Fruit fly (Drosophila melanogaster): Measurements from ENCODE around the gene Mpp6.
A peak's percentile ranks its signal among the peaks of the same experiment; 100 is the strongest.

Gene Mpp6

dm6 chr2L:21142972-21143385 is 13.1 kb upstream of the Mpp6 start, which contains the start of gene pths (continued):
- no peak for TF ChIP-seq bcd (GFP tag; optimal IDR thresholded peaks at IDR 0.05)
- no peak for TF ChIP-seq CG3065 (GFP tag; optimal IDR thresholded peaks at IDR 0.05)
- peak; percentile 4 for TF ChIP-seq NC2α (GFP tag; optimal IDR thresholded peaks at IDR 0.05)
- TF ChIP-seq Opbp (GFP tag; IDR thresholded peaks at IDR 0.05; ENCODE audit: partially characterized antibody), result peak; percentile 86
- TF ChIP-seq Med (GFP tag), result peak; percentile 84
- TF ChIP-seq Dip3 (GFP tag; optimal IDR thresholded peaks at IDR 0.05), result peak; percentile 41
- TF ChIP-seq Hr51 (GFP tag; optimal IDR thresholded peaks at IDR 0.05), result no peak
- no peak for TF ChIP-seq crp (GFP tag; optimal IDR thresholded peaks at IDR 0.05)
- no peak for TF ChIP-seq CG17359 (tag; optimal IDR thresholded peaks at IDR 0.05)
- peak; percentile 2 for TF ChIP-seq Sry-β (GFP tag; optimal IDR thresholded peaks at IDR 0.05)
- TF ChIP-seq NFAT (GFP tag; IDR thresholded peaks at IDR 0.05), result peak; percentile 54
- no peak for TF ChIP-seq D19A (tag; optimal IDR thresholded peaks at IDR 0.05)
- no peak for TF ChIP-seq CG11504 (tag; optimal IDR thresholded peaks at IDR 0.05)
- TF ChIP-seq Taf1 (GFP tag; IDR thresholded peaks at IDR 0.05), result no peak
- TF ChIP-seq row (GFP tag; IDR thresholded peaks at IDR 0.05), result peak; percentile 92
- no peak for TF ChIP-seq dan (GFP tag; IDR thresholded peaks at IDR 0.05)
- TF ChIP-seq cwo (GFP tag; optimal IDR thresholded peaks at IDR 0.05), result no peak
- peak; percentile 60 for TF ChIP-seq slou (GFP tag; optimal IDR thresholded peaks at IDR 0.05)
- peak; percentile 50 for TF ChIP-seq sug (tag; optimal IDR thresholded peaks at IDR 0.05)
- peak; percentile 45 for TF ChIP-seq Ets65A (GFP tag)
- peak; percentile 38 for TF ChIP-seq CG7786 (GFP tag; optimal IDR thresholded peaks at IDR 0.05)
- peak; percentile 59; the same call in 1 of the 2 replicates for TF ChIP-seq CG3847 (GFP tag; IDR thresholded peaks at IDR 0.05)
- no peak for TF ChIP-seq Stat92E (GFP tag; optimal IDR thresholded peaks at IDR 0.05)
- peak; percentile 76 for TF ChIP-seq nmo (GFP tag; optimal IDR thresholded peaks at IDR 0.05)
- TF ChIP-seq zen2 (GFP tag; IDR thresholded peaks at IDR 0.05; ENCODE audit: partially characterized antibody), result no peak; the same call in 2 of the 3 replicates
- no peak for TF ChIP-seq CG1647 (GFP tag; optimal IDR thresholded peaks at IDR 0.05)
- TF ChIP-seq Doc3 (GFP tag; IDR thresholded peaks at IDR 0.05; ENCODE audit: partially characterized antibody), result peak; percentile 54; the same call in 2 of the 3 replicates
- peak; percentile 44; the same call in 1 of the 2 replicates for TF ChIP-seq CG14441 (GFP tag; IDR thresholded peaks at IDR 0.05)
- no peak for TF ChIP-seq aop (GFP tag; IDR thresholded peaks at IDR 0.05)
- TF ChIP-seq CG3726 (GFP tag; IDR thresholded peaks at IDR 0.05), result no peak
- TF ChIP-seq h (optimal IDR thresholded peaks at IDR 0.05), result no peak
- peak; percentile 14 for TF ChIP-seq CG16815 (GFP tag; optimal IDR thresholded peaks at IDR 0.05)
- 0 out of 2 replicates have a peak, but pooled peaks have one; percentile 4 for TF ChIP-seq HLH3B (GFP tag; IDR thresholded peaks at IDR 0.05)
- TF ChIP-seq Gug (GFP tag; IDR thresholded peaks at IDR 0.05), result no peak
- TF ChIP-seq CG31388 (GFP tag; optimal IDR thresholded peaks at IDR 0.05), result no peak
- peak; percentile 64 for TF ChIP-seq stwl (tag; optimal IDR thresholded peaks at IDR 0.05)
- no peak for TF ChIP-seq CG30431 (GFP tag; optimal IDR thresholded peaks at IDR 0.05)
- TF ChIP-seq Lhr (GFP tag; optimal IDR thresholded peaks at IDR 0.05), result peak; percentile 83
- peak; percentile 37; the same call in 1 of the 2 replicates for TF ChIP-seq CG14014 (GFP tag; IDR thresholded peaks at IDR 0.05)
- no peak for TF ChIP-seq C15 (GFP tag; IDR thresholded peaks at IDR 0.05)
- TF ChIP-seq CG3281 (GFP tag; optimal IDR thresholded peaks at IDR 0.05), result no peak
- no peak for TF ChIP-seq CG3407 (GFP tag; optimal IDR thresholded peaks at IDR 0.05)
- TF ChIP-seq gt (GFP tag; IDR thresholded peaks at IDR 0.05), result no peak
- TF ChIP-seq gsb-n (tag; optimal IDR thresholded peaks at IDR 0.05), result no peak
- no peak for TF ChIP-seq CG7372 (GFP tag; IDR thresholded peaks at IDR 0.05)
- TF ChIP-seq da (GFP tag; optimal IDR thresholded peaks at IDR 0.05), result no peak
- TF ChIP-seq nau (GFP tag; optimal IDR thresholded peaks at IDR 0.05), result no peak
- peak; percentile 68 for TF ChIP-seq sisA (GFP tag; IDR thresholded peaks at IDR 0.05)
- no peak for TF ChIP-seq org-1 (GFP tag; optimal IDR thresholded peaks at IDR 0.05)
- peak; percentile 92 for TF ChIP-seq pzg (GFP tag; optimal IDR thresholded peaks at IDR 0.05)
- TF ChIP-seq dmrt11E (tag; optimal IDR thresholded peaks at IDR 0.05), result peak; percentile 50
